Fruit fly (Drosophila melanogaster) whole organism, wandering third instar larva: ENCODE data around the gene wrd.

Experiments used
- CG32264 ChIP-seq: fragments of 200-800 bp; sonication (Bioruptor generic); optimal IDR thresholded peaks from 2 replicates; lab custom pipeline; 2016; ENCODE audit warnings: missing biosample characterization, missing genetic modification characterization
- CG9705 ChIP-seq: fragments of 200-800 bp; sonication (Bioruptor generic); optimal IDR thresholded peaks from 2 replicates; lab custom pipeline; 2018; ENCODE audit warnings: missing biosample characterization, mild to moderate bottlenecking, missing genetic modification characterization
- CrebA ChIP-seq: fragments of 200-800 bp; sonication (Bioruptor generic); optimal IDR thresholded peaks from 2 replicates; lab custom pipeline; 2016; ENCODE audit warnings: missing biosample characterization, mild to moderate bottlenecking, missing genetic modification characterization, borderline replicate concordance
- Dif ChIP-seq: fragments of 200-275, 200-300 bp; sonication (Bioruptor generic); optimal IDR thresholded peaks from 2 replicates; lab custom pipeline; 2018; ENCODE audit warnings: missing biosample characterization, missing genetic modification characterization; ENCODE audit not compliant: partially characterized antibody
- GATAd ChIP-seq: sonication (Bioruptor generic); optimal IDR thresholded peaks from 2 replicates; lab custom pipeline; 2016; ENCODE audit warnings: missing biosample characterization, missing genetic modification characterization
- HLH106 ChIP-seq: fragments of 200-800 bp; optimal IDR thresholded peaks from 3 replicates; lab custom pipeline; 2019; ENCODE audit warnings: missing biosample characterization, mild to moderate bottlenecking, missing genetic modification characterization, moderate library complexity
- Hnf4 ChIP-seq: fragments of 200-800 bp; sonication (Bioruptor generic); optimal IDR thresholded peaks from 2 replicates; lab custom pipeline; 2016; ENCODE audit warnings: missing biosample characterization, mild to moderate bottlenecking, missing genetic modification characterization
- Hr78 ChIP-seq: fragments of >200 bp; optimal IDR thresholded peaks from 2 replicates; lab custom pipeline; 2017; ENCODE audit warnings: missing biosample characterization, missing genetic modification characterization
- Hr83 ChIP-seq: fragments of 200-300 bp; sonication (Bioruptor generic); optimal IDR thresholded peaks from 2 replicates; lab custom pipeline; 2016; ENCODE audit warnings: missing biosample characterization, mild to moderate bottlenecking, missing genetic modification characterization, moderate library complexity; ENCODE audit not compliant: poor library complexity, severe bottlenecking
- Jra ChIP-seq: sonication (Bioruptor generic); optimal IDR thresholded peaks from 2 replicates; lab custom pipeline; 2016; ENCODE audit warnings: missing biosample characterization, missing genetic modification characterization
- Mio ChIP-seq: sonication (Bioruptor generic); optimal IDR thresholded peaks from 2 replicates; lab custom pipeline; 2016; ENCODE audit warnings: missing biosample characterization, missing genetic modification characterization
- OdsH ChIP-seq: fragments of 200-800 bp; sonication (Bioruptor generic); optimal IDR thresholded peaks from 2 replicates; lab custom pipeline; 2016; ENCODE audit warnings: missing biosample characterization, mild to moderate bottlenecking, missing genetic modification characterization
- Rel ChIP-seq, 2 experiments: fragments of 200-800 bp; sonication (Bioruptor generic) in 1 of 2; optimal IDR thresholded peaks; 2 replicates in 1 of 2; 3 replicates in 1 of 2; lab custom pipeline; 2016 to 2019; ENCODE audit warnings: mild to moderate bottlenecking in 2 of 2, missing biosample characterization in 2 of 2, missing genetic modification characterization in 2 of 2, moderate library complexity in 1 of 2
- Sp1 ChIP-seq: fragments of 200-800 bp; sonication (Bioruptor generic); optimal IDR thresholded peaks from 3 replicates; lab custom pipeline; 2019; ENCODE audit warnings: missing biosample characterization, mild to moderate bottlenecking, missing genetic modification characterization, moderate library complexity
- Vsx2 ChIP-seq: fragments of 200-300, 225-300 bp; sonication (Bioruptor generic); optimal IDR thresholded peaks from 2 replicates; lab custom pipeline; 2018; ENCODE audit warnings: missing biosample characterization, missing genetic modification characterization; ENCODE audit not compliant: partially characterized antibody
- br ChIP-seq: fragments of 200-800 bp; sonication (Bioruptor generic); optimal IDR thresholded peaks from 2 replicates; lab custom pipeline; 2016; ENCODE audit warnings: missing biosample characterization, missing genetic modification characterization
- brk ChIP-seq: fragments of 200-800 bp; sonication (Bioruptor generic); optimal IDR thresholded peaks from 2 replicates; lab custom pipeline; 2016; ENCODE audit warnings: missing biosample characterization, mild to moderate bottlenecking, missing genetic modification characterization
- dl ChIP-seq, 2 experiments: fragments of 175-275, 200-275 bp in 1 of 2; fragments of 200-275 bp in 1 of 2; sonication (Bioruptor generic); optimal IDR thresholded peaks; lab custom pipeline; 2018; ENCODE audit warnings: mild to moderate bottlenecking in 2 of 2, missing biosample characterization in 2 of 2, missing genetic modification characterization in 2 of 2, moderate library complexity in 2 of 2; ENCODE audit not compliant: partially characterized antibody in 2 of 2, insufficient read depth in 1 of 2
- dmrt93B ChIP-seq: fragments of 200-800 bp; sonication (Bioruptor generic); optimal IDR thresholded peaks from 2 replicates; lab custom pipeline; 2018; ENCODE audit warnings: missing biosample characterization, mild to moderate bottlenecking, missing genetic modification characterization
- dsf ChIP-seq: sonication (Bioruptor generic); optimal IDR thresholded peaks from 2 replicates; lab custom pipeline; 2016; ENCODE audit warnings: missing biosample characterization, missing genetic modification characterization, borderline replicate concordance
- ey ChIP-seq: fragments of 200-800 bp; sonication (Bioruptor generic); optimal IDR thresholded peaks from 2 replicates; lab custom pipeline; 2016; ENCODE audit warnings: missing biosample characterization, missing genetic modification characterization
- foxo ChIP-seq, 2 experiments: fragments of 200-800 bp; sonication (Bioruptor generic); optimal IDR thresholded peaks; 2 replicates in 1 of 2; 3 replicates in 1 of 2; lab custom pipeline; 2016 to 2017; ENCODE audit warnings: missing biosample characterization in 2 of 2, missing genetic modification characterization in 2 of 2
- fru ChIP-seq: fragments of 200-800 bp; sonication (Bioruptor generic); optimal IDR thresholded peaks from 3 replicates; lab custom pipeline; 2016; ENCODE audit warnings: missing biosample characterization, mild to moderate bottlenecking, missing genetic modification characterization
- h ChIP-seq: fragments of 200-800 bp; sonication (Bioruptor generic); optimal IDR thresholded peaks from 3 replicates; lab custom pipeline; 2016; ENCODE audit warnings: missing biosample characterization, mild to moderate bottlenecking, missing genetic modification characterization
- jim ChIP-seq: fragments of 175-275, 200-325 bp; sonication (Bioruptor generic); optimal IDR thresholded peaks from 2 replicates; lab custom pipeline; 2016; ENCODE audit warnings: missing biosample characterization, mild to moderate bottlenecking, missing genetic modification characterization
- lola ChIP-seq: fragments of >200 bp; optimal IDR thresholded peaks from 2 replicates; lab custom pipeline; 2017; ENCODE audit warnings: missing biosample characterization, missing genetic modification characterization
- pan ChIP-seq: fragments of >200 bp; optimal IDR thresholded peaks from 2 replicates; lab custom pipeline; 2017
- psq ChIP-seq: fragments of 200-800 bp; sonication (Bioruptor generic); optimal IDR thresholded peaks from 3 replicates; lab custom pipeline; 2017; ENCODE audit warnings: missing biosample characterization, mild to moderate bottlenecking, missing genetic modification characterization, moderate library complexity
- rgr ChIP-seq: fragments of 200-800 bp; sonication (Bioruptor generic); optimal IDR thresholded peaks from 3 replicates; lab custom pipeline; 2016; ENCODE audit warnings: missing biosample characterization, mild to moderate bottlenecking, missing genetic modification characterization
- sage ChIP-seq: fragments of 200-800 bp; sonication (Bioruptor generic); optimal IDR thresholded peaks from 2 replicates; lab custom pipeline; 2016; ENCODE audit warnings: missing biosample characterization, mild to moderate bottlenecking, missing genetic modification characterization
- sv ChIP-seq: fragments of 200-800 bp; sonication (Bioruptor generic); optimal IDR thresholded peaks from 3 replicates; lab custom pipeline; 2016; ENCODE audit warnings: missing biosample characterization, missing genetic modification characterization
- tai ChIP-seq: sonication (Bioruptor generic); optimal IDR thresholded peaks from 2 replicates; lab custom pipeline; 2016; ENCODE audit warnings: missing biosample characterization, missing genetic modification characterization
- usp ChIP-seq: fragments of >200 bp; optimal IDR thresholded peaks from 2 replicates; lab custom pipeline; 2017; ENCODE audit warnings: missing biosample characterization, missing genetic modification characterization
- woc ChIP-seq: sonication (Bioruptor generic); optimal IDR thresholded peaks from 2 replicates; lab custom pipeline; 2016; ENCODE audit warnings: missing biosample characterization, mild to moderate bottlenecking, missing genetic modification characterization

Gene wrd

DNA sequence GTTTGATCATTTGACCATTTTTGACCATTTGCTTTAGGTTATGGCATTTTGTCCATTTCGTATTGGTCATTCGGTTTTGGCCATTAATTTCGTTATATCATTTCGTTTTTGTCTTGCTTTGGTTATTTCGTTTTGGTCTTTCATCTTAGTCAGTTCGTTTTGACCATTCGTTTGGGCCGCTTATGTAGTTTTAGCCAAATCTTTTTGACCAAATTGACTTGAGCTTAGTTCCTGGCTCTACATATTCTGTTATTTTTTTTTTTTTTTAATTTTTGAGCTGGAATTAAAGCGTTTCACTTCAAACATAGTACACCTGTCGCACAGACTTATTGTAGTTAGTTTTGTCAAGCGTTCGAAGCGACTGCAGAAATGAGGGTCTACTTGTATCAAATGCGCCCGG is 9.2 kb upstream of the wrd start, which contains the start of gene CG14315:
Gene CG14315 (plus strand): TSS at position 301 of the 400 bp plus-strand sequence.
- no peak for TF ChIP-seq Vsx2 (GFP tag; lab: Kevin White, UChicago)
- TF ChIP-seq rgr (GFP tag; lab: Kevin White, UChicago): no peak
- no peak for TF ChIP-seq Rel (GFP tag; optimal IDR thresholded peaks at IDR 0.05; lab: Kevin White, UChicago)
- no peak for TF ChIP-seq Rel (tag; optimal IDR thresholded peaks at IDR 0.05; lab: Kevin White, UChicago)
- TF ChIP-seq pan (lab: Kevin White, UChicago): no peak
- TF ChIP-seq CrebA (GFP tag; lab: Kevin White, UChicago): no peak
- TF ChIP-seq jim (GFP tag; lab: Kevin White, UChicago): no peak
- no peak for TF ChIP-seq foxo (GFP tag; optimal IDR thresholded peaks at IDR 0.05; lab: Kevin White, UChicago)
- TF ChIP-seq Mio (GFP tag; lab: Kevin White, UChicago): no peak
- TF ChIP-seq, all 38 proteins: peak for 0

DNA sequence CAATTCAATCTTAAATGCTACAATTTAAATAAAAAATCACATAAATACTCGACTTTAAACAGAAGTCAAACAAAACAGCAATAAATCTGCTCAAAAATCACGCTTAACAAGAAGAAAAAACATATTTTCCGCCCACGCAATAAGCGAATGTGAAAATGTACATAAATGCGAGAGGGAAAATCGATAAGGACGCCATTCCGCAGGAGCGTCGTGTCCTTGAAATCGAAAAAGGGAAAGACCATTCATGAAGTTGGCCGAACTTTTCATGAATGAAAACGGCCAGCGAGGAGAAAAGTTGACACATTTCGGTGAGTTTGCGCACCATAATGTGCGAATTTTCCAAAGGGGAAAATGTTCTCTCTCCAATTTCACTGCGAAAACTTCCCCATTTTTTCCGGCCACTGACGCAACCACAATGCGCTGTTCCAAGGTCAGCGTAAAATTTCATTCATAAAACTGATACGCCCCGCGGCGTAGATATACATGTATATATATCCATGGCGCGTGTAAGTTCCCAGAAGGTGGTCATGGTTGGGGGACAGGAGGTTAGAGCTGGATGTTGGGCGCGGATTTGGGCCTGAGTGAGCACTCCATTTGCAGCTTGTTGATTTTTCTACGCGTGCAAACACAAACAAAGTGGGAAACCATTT is 7.3 kb upstream of the wrd start:
- no peak for TF ChIP-seq Rel (GFP tag; optimal IDR thresholded peaks at IDR 0.05; lab: Kevin White, UChicago)
- no peak for TF ChIP-seq Rel (tag; optimal IDR thresholded peaks at IDR 0.05; lab: Kevin White, UChicago)
- no peak for TF ChIP-seq CG32264 (GFP tag; lab: Kevin White, UChicago)
- no peak for TF ChIP-seq h
- TF ChIP-seq Mio (GFP tag; lab: Kevin White, UChicago): no peak
- no peak for TF ChIP-seq woc (GFP tag; lab: Kevin White, UChicago)
- no peak for TF ChIP-seq Jra
- TF ChIP-seq lola (GFP tag; lab: Kevin White, UChicago): no peak
- no peak for TF ChIP-seq CrebA (GFP tag; lab: Kevin White, UChicago)
- no peak for TF ChIP-seq jim (GFP tag; lab: Kevin White, UChicago)
- no peak for TF ChIP-seq HLH106 (tag; lab: Kevin White, UChicago)
- no peak for TF ChIP-seq GATAd (GFP tag; lab: Kevin White, UChicago)
- TF ChIP-seq usp (GFP tag; lab: Kevin White, UChicago): no peak
- no peak for TF ChIP-seq Hnf4 (GFP tag; lab: Kevin White, UChicago)
- TF ChIP-seq psq (GFP tag; lab: Kevin White, UChicago): no peak
- TF ChIP-seq dmrt93B (GFP tag; lab: Kevin White, UChicago): no peak
- TF ChIP-seq dl (GFP tag; optimal IDR thresholded peaks at IDR 0.05; lab: Kevin White, UChicago; ENCODE audit: insufficient read depth in 1 of 2, partially characterized antibody in 2 of 2): no peak
- TF ChIP-seq Vsx2 (GFP tag; lab: Kevin White, UChicago): no peak

DNA sequence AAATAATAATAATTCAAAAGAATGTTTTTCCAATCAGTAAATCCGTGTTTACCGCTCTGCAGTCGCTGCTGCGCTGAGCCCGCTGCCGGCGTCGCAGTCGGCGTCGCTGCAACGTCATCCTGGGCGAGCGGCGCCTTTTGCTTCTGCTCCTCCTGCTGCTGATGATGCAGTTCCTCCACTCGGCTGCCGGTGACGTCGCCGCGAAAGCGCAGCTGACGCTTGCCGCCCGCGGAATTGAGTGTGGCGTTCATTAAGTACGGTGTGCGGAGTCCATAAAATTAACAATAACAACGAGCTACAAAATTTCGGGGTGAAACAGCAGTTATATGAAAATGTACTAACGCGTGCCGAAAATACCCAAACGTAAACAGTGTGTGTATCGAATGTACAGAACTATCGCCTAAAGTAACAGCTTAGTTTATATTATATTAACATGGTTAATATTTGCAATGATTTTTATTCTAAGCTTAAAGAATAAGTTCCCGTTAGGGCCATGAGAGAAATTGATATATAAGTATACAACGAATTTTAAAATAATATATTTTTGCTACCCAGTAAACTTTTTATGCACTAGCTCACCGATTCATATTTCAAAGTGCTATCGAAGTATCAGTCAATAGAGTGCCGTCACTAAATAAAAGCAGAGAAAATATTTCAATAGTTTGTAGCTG is 3.4 kb upstream of the wrd start, which contains the start of the genes CG7218 and Cbp20:
Gene CG7218 (minus strand): TSS at position 346 of the 671 bp plus-strand sequence.
Gene Cbp20 (plus strand): TSS at position 610 of the 671 bp plus-strand sequence.
- TF ChIP-seq Hnf4 (GFP tag; lab: Kevin White, UChicago) (peak; percentile 86), Sp1 (GFP tag; lab: Kevin White, UChicago) (peak; percentile 66), ey (GFP tag; lab: Kevin White, UChicago) (peak; percentile 53), Hr83 (GFP tag; lab: Kevin White, UChicago) (peak; percentile 89), Rel (GFP tag; optimal IDR thresholded peaks at IDR 0.05; lab: Kevin White, UChicago) (no peak), Rel (tag; optimal IDR thresholded peaks at IDR 0.05; lab: Kevin White, UChicago) (peak; percentile 15), foxo (GFP tag; optimal IDR thresholded peaks at IDR 0.05; lab: Kevin White, UChicago) (peak in 1 of 2 experiments; percentile 80), sv (GFP tag; lab: Kevin White, UChicago) (peak; percentile 58), fru (peak; percentile 72), brk (GFP tag; lab: Kevin White, UChicago) (peak; percentile 79), psq (GFP tag; lab: Kevin White, UChicago) (peak; percentile 61), dl (GFP tag; optimal IDR thresholded peaks at IDR 0.05; lab: Kevin White, UChicago; ENCODE audit: insufficient read depth in 1 of 2, partially characterized antibody in 2 of 2) (no peak), Vsx2 (GFP tag; lab: Kevin White, UChicago) (no peak), Dif (GFP tag; lab: Kevin White, UChicago) (no peak), Mio (GFP tag; lab: Kevin White, UChicago) (peak; percentile 14), jim (GFP tag; lab: Kevin White, UChicago) (no peak), CG9705 (GFP tag; lab: Kevin White, UChicago) (peak; percentile 62), dmrt93B (GFP tag; lab: Kevin White, UChicago) (peak; percentile 26), dsf (GFP tag; lab: Kevin White, UChicago) (peak; percentile 56), br (GFP tag; lab: Kevin White, UChicago) (peak; percentile 52), woc (GFP tag; lab: Kevin White, UChicago) (peak; percentile 76), CG32264 (GFP tag; lab: Kevin White, UChicago) (no peak), Hr78 (GFP tag; lab: Kevin White, UChicago) (no peak), tai (GFP tag; lab: Kevin White, UChicago) (peak; percentile 91), Jra (peak; percentile 77), sage (GFP tag; lab: Kevin White, UChicago) (peak; percentile 41), HLH106 (tag; lab: Kevin White, UChicago) (peak; percentile 74), rgr (GFP tag; lab: Kevin White, UChicago) (peak; percentile 75), h (peak; percentile 73), OdsH (GFP tag; lab: Kevin White, UChicago) (peak; percentile 70)
